Worm (Caenorhabditis elegans) whole organism, L1 larva: ENCODE results near the gene nhr-43.

Source experiments
- lin-15B ChIP-seq: fragments of 150-350 bp; sonication (generic microtip); optimal IDR thresholded peaks from 3 replicates; lab custom pipeline; 2014; ENCODE audit warnings: missing biosample characterization, missing genetic modification characterization
- nhr-28 ChIP-seq: fragments of 150-350 bp; optimal IDR thresholded peaks from 2 replicates; lab custom pipeline; 2014; ENCODE audit warnings: missing biosample characterization, missing genetic modification characterization

ce11 chrIV:11914837-11915737 is 15.7 kb downstream of the nhr-43 start, which contains the start of gene fat-6:
- no peak for TF ChIP-seq lin-15B
- no peak for TF ChIP-seq nhr-28 (tag; lab: Kevin White, UChicago)
